Worm (Caenorhabditis elegans) whole organism, late embryonic: ENCODE measurements around the gene F43G6.8.

Source experiments
- ama-1 ChIP-seq: fragments of 150-350 bp; optimal IDR thresholded peaks from 2 replicates; lab custom pipeline; 2014
- ceh-14 ChIP-seq: sonication (generic microtip); optimal IDR thresholded peaks from 2 replicates; lab custom pipeline; 2016; ENCODE audit warnings: missing genotype, missing genetic modification characterization, missing compliant biosample characterization
- nhr-11 ChIP-seq: fragments of 150-350 bp; optimal IDR thresholded peaks from 2 replicates; lab custom pipeline; 2014; ENCODE audit warnings: missing biosample characterization, missing genetic modification characterization
- pha-2 ChIP-seq: sonication (generic microtip); optimal IDR thresholded peaks from 2 replicates; lab custom pipeline; 2017; ENCODE audit warnings: mild to moderate bottlenecking, missing genetic modification characterization, missing compliant biosample characterization
- rnt-1 ChIP-seq: sonication (generic microtip); optimal IDR thresholded peaks from 2 replicates; lab custom pipeline; 2016; ENCODE audit warnings: missing genetic modification characterization, missing compliant biosample characterization
- syd-9 ChIP-seq: sonication (generic microtip); optimal IDR thresholded peaks from 2 replicates; lab custom pipeline; 2016; ENCODE audit warnings: mild to moderate bottlenecking, missing genetic modification characterization, moderate library complexity, missing compliant biosample characterization
- unc-55 ChIP-seq: sonication (generic microtip); optimal IDR thresholded peaks from 2 replicates; lab custom pipeline; 2017; ENCODE audit warnings: missing biosample characterization, missing genetic modification reagents, missing genetic modification characterization

ce11 chrII:11859833-11860232, 45.9 kb upstream of the F43G6.8 start:
- no peak for TF ChIP-seq ama-1 (lab: Kevin White, UChicago)
- no peak for TF ChIP-seq syd-9 (tag; lab: Kevin White, UChicago)
- no peak for TF ChIP-seq unc-55 (GFP tag; lab: Kevin White, UChicago)
- no peak for TF ChIP-seq pha-2 (tag; lab: Kevin White, UChicago)
- TF ChIP-seq nhr-11 (tag; lab: Kevin White, UChicago), result no peak
- TF ChIP-seq rnt-1 (tag; lab: Kevin White, UChicago), result no peak
- TF ChIP-seq ceh-14 (tag; lab: Kevin White, UChicago), result no peak
